Worm (Caenorhabditis elegans) whole organism, L4 larva: ENCODE results near the gene T14B4.9.

Experiments used
- D1046.2 ChIP-seq: fragments of 200-800 bp; sonication (Bioruptor generic); IDR thresholded peaks from 2 replicates; pipeline ENCODE4 v1.3.6; 2022; ENCODE audit warnings: missing genetic modification characterization, missing compliant biosample characterization
- F26F4.8 ChIP-seq: fragments of 200-800 bp; sonication (Bioruptor generic); conservative IDR thresholded peaks from 2 replicates; pipeline ENCODE4 v1.3.6; 2022; ENCODE audit warnings: missing genetic modification characterization, missing compliant biosample characterization
- F37D6.2 ChIP-seq: sonication (generic microtip); optimal IDR thresholded peaks from 2 replicates; lab custom pipeline; 2016; ENCODE audit warnings: mild to moderate bottlenecking, missing genetic modification characterization, missing compliant biosample characterization
- F44E2.7 ChIP-seq: fragments of 200-800 bp; sonication (Bioruptor generic); IDR thresholded peaks from 2 replicates; pipeline ENCODE4 v2.1.2; 2022; ENCODE audit warnings: missing genetic modification characterization, missing compliant biosample characterization
- Y75B8A.6 ChIP-seq: fragments of 200-800 bp; sonication (Bioruptor generic); IDR thresholded peaks from 2 replicates; pipeline ENCODE4 v1.3.6; 2022; ENCODE audit warnings: missing genetic modification reagents, missing genetic modification characterization, missing compliant biosample characterization
- aha-1 ChIP-seq: fragments of 150-350 bp; peaks from one replicate; lab custom pipeline; 2014; ENCODE audit warnings: missing biosample characterization, missing genetic modification characterization
- ama-1 ChIP-seq: fragments of 150-350 bp; optimal IDR thresholded peaks from 2 replicates; lab custom pipeline; 2014; ENCODE audit warnings: inconsistent platforms, mixed read lengths
- arid-1 ChIP-seq: fragments of 200-800 bp; sonication (Bioruptor generic); conservative IDR thresholded peaks from 2 replicates; pipeline ENCODE4 v1.3.6; 2022; ENCODE audit warnings: missing genetic modification reagents, missing genetic modification characterization, missing compliant biosample characterization
- ceh-28 ChIP-seq: fragments of 150-350 bp; optimal IDR thresholded peaks from 2 replicates; lab custom pipeline; 2014; ENCODE audit warnings: missing biosample characterization, missing genetic modification reagents, missing genetic modification characterization
- ceh-32 ChIP-seq: sonication (generic microtip); optimal IDR thresholded peaks from 2 replicates; lab custom pipeline; 2016; ENCODE audit warnings: mild to moderate bottlenecking, missing genetic modification characterization, missing compliant biosample characterization; ENCODE audit not compliant: poor library complexity
- ceh-62 ChIP-seq: sonication (generic microtip); optimal IDR thresholded peaks from 2 replicates; lab custom pipeline; 2017; ENCODE audit warnings: missing biosample characterization, missing genetic modification characterization
- ceh-82 ChIP-seq: sonication (generic microtip); optimal IDR thresholded peaks from 2 replicates; lab custom pipeline; 2017; ENCODE audit warnings: missing biosample characterization, missing genetic modification characterization
- ctbp-1 ChIP-seq: fragments of 200-800 bp; sonication (Bioruptor generic); IDR thresholded peaks from 2 replicates; pipeline ENCODE4 v1.3.6; 2022; ENCODE audit warnings: missing genetic modification reagents, missing genetic modification characterization, missing compliant biosample characterization
- daf-12 ChIP-seq: fragments of 150-350 bp; optimal IDR thresholded peaks from 2 replicates; lab custom pipeline; 2014; ENCODE audit warnings: missing biosample characterization, missing genetic modification reagents, missing genetic modification characterization
- daf-16 ChIP-seq, 3 experiments: sonication (generic microtip); optimal IDR thresholded peaks; 2 replicates each; lab custom pipeline; 2016 to 2017; ENCODE audit warnings: missing genetic modification characterization in 3 of 3, missing genetic modification reagents in 3 of 3, mild to moderate bottlenecking in 2 of 3, missing compliant biosample characterization in 2 of 3, missing biosample characterization in 1 of 3, moderate library complexity in 1 of 3
- daf-19 ChIP-seq: fragments of 200-800 bp; sonication (Bioruptor generic); conservative IDR thresholded peaks from 2 replicates; pipeline ENCODE4 v1.3.6; 2022; ENCODE audit warnings: missing genetic modification characterization, missing compliant biosample characterization
- dmd-6 ChIP-seq: fragments of 200-800 bp; sonication (Bioruptor generic); IDR thresholded peaks from 2 replicates; pipeline ENCODE4 v1.3.6; 2022; ENCODE audit warnings: missing genetic modification reagents, missing genetic modification characterization, missing compliant biosample characterization
- hlh-30 ChIP-seq: sonication (generic microtip); optimal IDR thresholded peaks from 2 replicates; lab custom pipeline; 2017; ENCODE audit warnings: antibody characterized with exemption, mild to moderate bottlenecking, missing genetic modification characterization, missing compliant biosample characterization; ENCODE audit not compliant: insufficient read depth
- hmg-1.1 ChIP-seq: fragments of 200-800 bp; sonication (Bioruptor generic); IDR thresholded peaks from 2 replicates; pipeline ENCODE4 v1.3.6; 2022; ENCODE audit warnings: missing genetic modification reagents, missing genetic modification characterization, missing compliant biosample characterization
- lim-7 ChIP-seq: fragments of 200-800 bp; sonication (Bioruptor generic); IDR thresholded peaks from 2 replicates; pipeline ENCODE4 v1.3.6; 2022; ENCODE audit warnings: missing genetic modification characterization, missing compliant biosample characterization
- lin-1 ChIP-seq: fragments of 200-800 bp; sonication (Bioruptor generic); IDR thresholded peaks from 2 replicates; pipeline ENCODE4 v1.3.6; 2022; ENCODE audit warnings: missing genetic modification reagents, missing genetic modification characterization, missing compliant biosample characterization
- lin-38 ChIP-seq: fragments of 200-800 bp; sonication (Bioruptor generic); IDR thresholded peaks from 2 replicates; pipeline ENCODE4 v1.3.6; 2022; ENCODE audit warnings: missing genetic modification reagents, missing genetic modification characterization, missing compliant biosample characterization
- lsy-2 ChIP-seq, 2 experiments: fragments of 150-350 bp in 1 of 2; sonication (generic microtip) in 1 of 2; optimal IDR thresholded peaks; 2 replicates each; lab custom pipeline; 2014 to 2017; ENCODE audit warnings: missing biosample characterization in 2 of 2, missing genetic modification characterization in 2 of 2
- madf-9 ChIP-seq: fragments of 200-800 bp; sonication (Bioruptor generic); conservative IDR thresholded peaks from 2 replicates; pipeline ENCODE4 v1.3.6; 2022; ENCODE audit warnings: missing genetic modification reagents, missing genetic modification characterization, missing compliant biosample characterization
- mdt-29 ChIP-seq: fragments of 200-800 bp; sonication (Bioruptor generic); IDR thresholded peaks from 2 replicates; pipeline ENCODE4 v1.3.6; 2022; ENCODE audit warnings: missing genetic modification reagents, missing genetic modification characterization, missing compliant biosample characterization
- mep-1 ChIP-seq: fragments of 150-350 bp; sonication (generic microtip); optimal IDR thresholded peaks from 3 replicates; lab custom pipeline; 2014; ENCODE audit warnings: missing biosample characterization, missing genetic modification characterization
- mes-2 ChIP-seq: sonication (generic microtip); optimal IDR thresholded peaks from 2 replicates; lab custom pipeline; 2016; ENCODE audit warnings: missing genotype, mild to moderate bottlenecking, missing genetic modification characterization, missing compliant biosample characterization; ENCODE audit not compliant: poor library complexity, severe bottlenecking
- mxl-3 ChIP-seq: fragments of 200-800 bp; sonication (Bioruptor generic); optimal IDR thresholded peaks from 2 replicates; lab custom pipeline; 2018; ENCODE audit warnings: mild to moderate bottlenecking, missing genetic modification characterization, missing compliant biosample characterization
- nhr-102 ChIP-seq: sonication (generic microtip); optimal IDR thresholded peaks from 2 replicates; lab custom pipeline; 2016; ENCODE audit warnings: mild to moderate bottlenecking, missing genetic modification characterization, moderate library complexity, missing compliant biosample characterization
- nhr-11 ChIP-seq: fragments of 150-350 bp; optimal IDR thresholded peaks from 2 replicates; lab custom pipeline; 2014; ENCODE audit warnings: missing biosample characterization, missing genetic modification characterization
- nhr-237 ChIP-seq: sonication (generic microtip); optimal IDR thresholded peaks from 2 replicates; lab custom pipeline; 2017; ENCODE audit warnings: missing biosample characterization, missing genetic modification characterization
- nhr-28 ChIP-seq: fragments of 150-350 bp; optimal IDR thresholded peaks from 2 replicates; lab custom pipeline; 2014; ENCODE audit warnings: missing biosample characterization, missing genetic modification characterization
- nhr-77 ChIP-seq: fragments of 150-350 bp; optimal IDR thresholded peaks from 2 replicates; lab custom pipeline; 2014; ENCODE audit warnings: missing biosample characterization, missing genetic modification characterization
- pha-4 ChIP-seq, 2 experiments: fragments of 150-350 bp in 1 of 2; fragments of 200-800 bp in 1 of 2; sonication (Bioruptor generic) in 1 of 2; IDR thresholded peaks in 1 of 2; optimal IDR thresholded peaks in 1 of 2; 2 replicates each; pipeline versions ENCODE4 v1.3.6 to Lab custom; 2014 to 2022; ENCODE audit warnings: missing genetic modification characterization in 2 of 2, missing genetic modification reagents in 2 of 2, missing biosample characterization in 1 of 2, missing compliant biosample characterization in 1 of 2
- rbr-2 ChIP-seq: sonication (generic microtip); optimal IDR thresholded peaks from 2 replicates; lab custom pipeline; 2016; ENCODE audit warnings: missing genotype, missing genetic modification characterization, missing compliant biosample characterization
- set-16 ChIP-seq: fragments of 200-800 bp; sonication (Bioruptor generic); IDR thresholded peaks from 2 replicates; pipeline ENCODE4 v1.3.6; 2022; ENCODE audit warnings: missing genetic modification reagents, missing genetic modification characterization, missing compliant biosample characterization
- skn-1 ChIP-seq: fragments of 150-350 bp; optimal IDR thresholded peaks from 2 replicates; lab custom pipeline; 2014; ENCODE audit warnings: missing biosample characterization, missing genetic modification characterization
- tra-1 ChIP-seq: fragments of 200-800 bp; sonication (Bioruptor generic); IDR thresholded peaks from 2 replicates; pipeline ENCODE4 v1.3.6; 2022; ENCODE audit warnings: missing genetic modification reagents, missing genetic modification characterization, missing compliant biosample characterization
- unc-130 ChIP-seq: sonication (generic microtip); optimal IDR thresholded peaks from 2 replicates; lab custom pipeline; 2016; ENCODE audit warnings: missing genetic modification reagents, missing genetic modification characterization, missing compliant biosample characterization
- unc-62 ChIP-seq, 3 experiments: fragments of 150-350 bp in 1 of 3; sonication (generic microtip); optimal IDR thresholded peaks in 2 of 3; peaks in 1 of 3; 1 replicate in 1 of 3; 2 replicates in 2 of 3; lab custom pipeline; 2014 to 2017; ENCODE audit warnings: missing biosample characterization in 3 of 3, missing genetic modification characterization in 3 of 3, missing genetic modification reagents in 3 of 3, missing genotype in 1 of 3
- ztf-11 ChIP-seq: fragments of 150-350 bp; optimal IDR thresholded peaks from 2 replicates; lab custom pipeline; 2014; ENCODE audit warnings: missing biosample characterization, missing genetic modification characterization
- ztf-7 ChIP-seq: fragments of 150-350 bp; optimal IDR thresholded peaks from 2 replicates; lab custom pipeline; 2014; ENCODE audit warnings: missing biosample characterization, missing genetic modification characterization

The T14B4.9 gene

ce11 chrII:6695388-6695787, 38.2 kb downstream of the T14B4.9 start, which contains the start of gene C18H9.5:
Gene C18H9.5 (minus strand): TSS chrII:6695566.
- TF ChIP-seq lim-7 (no peak), dmd-6 (GFP tag; lab: Robert Waterston, UW) (0 out of 2 replicates have a peak, but pooled peaks have one; percentile 8), daf-12 (no peak), arid-1 (GFP tag; lab: Robert Waterston, UW) (no peak), nhr-237 (tag; lab: Kevin White, UChicago) (no peak), unc-62 (GFP tag; optimal IDR thresholded peaks at IDR 0.05 in 1 of 2; lab: Kevin White, UChicago) (peak in 1 of 2 experiments; percentile 6), unc-62 (tag; optimal IDR thresholded peaks at IDR 0.05; lab: Kevin White, UChicago) (no peak), ctbp-1 (GFP tag; lab: Robert Waterston, UW) (no peak), hlh-30 (tag; lab: Kevin White, UChicago) (peak; percentile 52), ceh-32 (tag; lab: Kevin White, UChicago) (no peak)

ce11 chrII:6689088-6689487, 44.5 kb downstream of the T14B4.9 start:
- TF ChIP-seq rbr-2 (no peak), nhr-77 (tag; lab: Kevin White, UChicago) (no peak), lin-38 (GFP tag; lab: Robert Waterston, UW) (no peak), lsy-2 (tag; optimal IDR thresholded peaks at IDR 0.05; lab: Kevin White, UChicago) (peak in 1 of 2 experiments; percentile 0), hlh-30 (tag; lab: Kevin White, UChicago) (peak; percentile 51), aha-1 (tag; lab: Kevin White, UChicago) (peak; percentile 37), D1046.2 (GFP tag; lab: Robert Waterston, UW) (no peak)

- TF ChIP-seq daf-12: no peak
- peak; percentile 65 for TF ChIP-seq aha-1 (tag; lab: Kevin White, UChicago)
- TF ChIP-seq nhr-77 (tag; lab: Kevin White, UChicago): no peak
- no peak for TF ChIP-seq F26F4.8 (GFP tag; lab: Robert Waterston, UW)
- no peak for TF ChIP-seq ceh-82 (tag; lab: Kevin White, UChicago)
- TF ChIP-seq set-16 (GFP tag; lab: Robert Waterston, UW): peak; percentile 67; the same call in 1 of the 2 replicates
- no peak for TF ChIP-seq ceh-62
- no peak for TF ChIP-seq daf-19 (GFP tag; lab: Robert Waterston, UW)
- TF ChIP-seq skn-1 (tag; lab: Kevin White, UChicago): no peak
Observed at ce11 chrII:6685964-6686363, 47.7 kb downstream of the T14B4.9 start.

ce11 chrII:6683663-6684285, 49.8 kb downstream of the T14B4.9 start, which contains the start of gene gyf-1:
Gene gyf-1 (plus strand): TSS chrII:6684235.
- TF ChIP-seq ceh-28 (tag; lab: Kevin White, UChicago): no peak
- TF ChIP-seq mxl-3 (GFP tag; lab: Kevin White, UChicago): peak; percentile 79
- no peak for TF ChIP-seq nhr-102 (tag; lab: Kevin White, UChicago)
- peak; percentile 71 for TF ChIP-seq hlh-30 (tag; lab: Kevin White, UChicago)
- no peak for TF ChIP-seq lim-7
- TF ChIP-seq dmd-6 (GFP tag; lab: Robert Waterston, UW): peak; percentile 29; the same call in 1 of the 2 replicates
- no peak for TF ChIP-seq madf-9 (GFP tag; lab: Robert Waterston, UW)
- no peak for TF ChIP-seq ceh-82 (tag; lab: Kevin White, UChicago)
- no peak for TF ChIP-seq mep-1 (tag; lab: Kevin White, UChicago)
- no peak for TF ChIP-seq ztf-7
- no peak for TF ChIP-seq pha-4 (GFP tag; IDR thresholded peaks at IDR 0.05; lab: Robert Waterston, UW)
- no peak for TF ChIP-seq pha-4 (tag; optimal IDR thresholded peaks at IDR 0.05; lab: Kevin White, UChicago)
- TF ChIP-seq lin-1 (GFP tag; lab: Robert Waterston, UW): no peak
- TF ChIP-seq nhr-28 (tag; lab: Kevin White, UChicago): peak; percentile 63
- no peak for TF ChIP-seq daf-16 (GFP tag; optimal IDR thresholded peaks at IDR 0.05; lab: Kevin White, UChicago)
- peak; percentile 17 for TF ChIP-seq daf-16 (tag; optimal IDR thresholded peaks at IDR 0.05; lab: Kevin White, UChicago)
- TF ChIP-seq Y75B8A.6 (GFP tag; lab: Robert Waterston, UW): no peak
- TF ChIP-seq F37D6.2 (tag; lab: Kevin White, UChicago): no peak
- TF ChIP-seq ctbp-1 (GFP tag; lab: Robert Waterston, UW): 0 out of 2 replicates have a peak, but pooled peaks have one; percentile 34
- TF ChIP-seq unc-130 (GFP tag; lab: Kevin White, UChicago): no peak
- TF ChIP-seq F44E2.7: no peak
- peak; percentile 39 for TF ChIP-seq nhr-11 (tag; lab: Kevin White, UChicago)
- TF ChIP-seq hmg-1.1: peak; percentile 56; the same call in 1 of the 2 replicates
- TF ChIP-seq ama-1 (lab: Kevin White, UChicago): peak; percentile 19
- TF ChIP-seq ztf-11 (tag; lab: Kevin White, UChicago): no peak
- peak; percentile 23 for TF ChIP-seq rbr-2
- TF ChIP-seq mes-2 (tag; lab: Kevin White, UChicago): peak; percentile 53
- TF ChIP-seq mdt-29: no peak
- no peak for TF ChIP-seq tra-1 (GFP tag; lab: Robert Waterston, UW)
